Worm (Caenorhabditis elegans) whole organism, midembryonic: ENCODE measurements around the gene ncap-1.

Experiments
- cog-1 ChIP-seq: sonication (generic microtip); optimal IDR thresholded peaks from 2 replicates; lab custom pipeline; 2016; ENCODE audit warnings: missing genetic modification characterization, missing compliant biosample characterization
- flt-1 ChIP-seq: fragments of 200-800 bp; sonication (Bioruptor generic); IDR thresholded peaks from 2 replicates; pipeline ENCODE4 v1.3.6; 2022; ENCODE audit warnings: missing genetic modification characterization, missing compliant biosample characterization
- ref-1 ChIP-seq: fragments of 200-800 bp; sonication (Bioruptor generic); conservative IDR thresholded peaks from 2 replicates; pipeline ENCODE4 v1.3.6; 2022; ENCODE audit warnings: missing genetic modification reagents, missing genetic modification characterization, missing compliant biosample characterization
- tab-1 ChIP-seq: fragments of 200-800 bp; sonication (Bioruptor generic); IDR thresholded peaks from 2 replicates; pipeline ENCODE4 v1.3.6; 2022; ENCODE audit warnings: missing genetic modification characterization, missing compliant biosample characterization

ce11 chrII:2929846-2930245 is 10.7 kb upstream of the ncap-1 start:
- TF ChIP-seq flt-1 (GFP tag; lab: Robert Waterston, UW): no peak
- no peak for TF ChIP-seq ref-1
- no peak for TF ChIP-seq tab-1 (GFP tag; lab: Robert Waterston, UW)
- no peak for TF ChIP-seq cog-1 (tag; lab: Kevin White, UChicago)
